Worm (Caenorhabditis elegans) whole organism, late embryonic: ENCODE measurements around the gene nhr-127.

Source experiments
- ama-1 ChIP-seq: fragments of 150-350 bp; optimal IDR thresholded peaks from 2 replicates; lab custom pipeline; 2014
- ceh-34 ChIP-seq: sonication (generic microtip); optimal IDR thresholded peaks from 2 replicates; lab custom pipeline; 2016; ENCODE audit warnings: mild to moderate bottlenecking, missing genetic modification characterization, missing compliant biosample characterization
- dmd-4 ChIP-seq: sonication (generic microtip); optimal IDR thresholded peaks from 2 replicates; lab custom pipeline; 2016; ENCODE audit warnings: borderline replicate concordance, missing genetic modification characterization, missing compliant biosample characterization
- elt-2 ChIP-seq: sonication (generic microtip); optimal IDR thresholded peaks from 2 replicates; lab custom pipeline; 2016; ENCODE audit warnings: missing genetic modification reagents, missing genetic modification characterization, missing compliant biosample characterization
- fkh-10 ChIP-seq: fragments of 150-350 bp; optimal IDR thresholded peaks from 2 replicates; lab custom pipeline; 2014; ENCODE audit warnings: missing biosample characterization, missing genetic modification reagents, missing genetic modification characterization
- nfya-1 ChIP-seq: sonication (generic microtip); optimal IDR thresholded peaks from 2 replicates; lab custom pipeline; 2017; ENCODE audit warnings: missing genetic modification characterization, mild to moderate bottlenecking, missing compliant biosample characterization, antibody characterized with exemption, moderate library complexity
- pax-1 ChIP-seq: fragments of 150-350 bp; optimal IDR thresholded peaks from 2 replicates; lab custom pipeline; 2014; ENCODE audit warnings: missing biosample characterization, missing genetic modification characterization
- pha-4 ChIP-seq: fragments of 150-350 bp; optimal IDR thresholded peaks from 2 replicates; lab custom pipeline; 2018; ENCODE audit warnings: missing biosample characterization, missing genetic modification reagents, missing genetic modification characterization
- pqm-1 ChIP-seq: sonication (generic microtip); optimal IDR thresholded peaks from 2 replicates; lab custom pipeline; 2016; ENCODE audit warnings: missing genetic modification characterization, missing compliant biosample characterization
- ref-2 ChIP-seq: sonication (generic microtip); optimal IDR thresholded peaks from 2 replicates; lab custom pipeline; 2016; ENCODE audit warnings: missing genetic modification characterization, missing compliant biosample characterization
- unc-3 ChIP-seq, 2 experiments: fragments of 200-800 bp in 1 of 2; sonication (Bioruptor generic) in 1 of 2; sonication (generic microtip) in 1 of 2; conservative IDR thresholded peaks in 1 of 2; optimal IDR thresholded peaks in 1 of 2; 2 replicates each; pipeline versions ENCODE4 v1.3.6 to Lab custom; 2016 to 2022; ENCODE audit warnings: missing compliant biosample characterization in 2 of 2, missing genetic modification characterization in 2 of 2, missing genetic modification reagents in 1 of 2
- unc-86 ChIP-seq: sonication (generic microtip); optimal IDR thresholded peaks from 2 replicates; lab custom pipeline; 2016; ENCODE audit warnings: missing genetic modification characterization, missing compliant biosample characterization

DNA sequence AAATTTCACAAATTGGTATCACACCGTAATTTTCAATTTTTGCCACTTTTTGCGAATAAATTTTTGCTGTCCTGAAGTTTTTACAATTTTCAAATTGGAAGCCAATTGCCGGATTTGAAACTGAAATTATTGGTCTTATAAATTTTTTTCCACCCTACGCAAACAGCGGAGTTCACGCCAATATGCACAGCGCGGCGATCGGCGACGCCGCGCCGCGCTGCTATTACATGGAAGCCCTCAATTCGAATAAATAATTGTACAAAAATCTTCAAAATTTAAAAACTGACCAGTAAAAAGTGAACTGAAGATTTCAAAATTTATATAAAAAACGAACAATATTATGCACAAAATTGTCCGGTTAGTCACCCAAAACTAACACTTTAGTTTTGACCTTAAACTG is 40.0 kb downstream of the nhr-127 start:
- TF ChIP-seq pha-4 (tag; lab: Kevin White, UChicago): no peak
- TF ChIP-seq ceh-34 (tag; lab: Kevin White, UChicago): no peak
- TF ChIP-seq nfya-1 (tag; lab: Kevin White, UChicago): no peak
- TF ChIP-seq ama-1 (lab: Kevin White, UChicago): no peak
- no peak for TF ChIP-seq elt-2 (tag; lab: Kevin White, UChicago)
- TF ChIP-seq dmd-4 (tag; lab: Kevin White, UChicago): no peak
- TF ChIP-seq unc-86 (tag; lab: Kevin White, UChicago): no peak
- TF ChIP-seq unc-3 (GFP tag; conservative IDR thresholded peaks at IDR 0.05; lab: Robert Waterston, UW): no peak
- TF ChIP-seq unc-3 (tag; optimal IDR thresholded peaks at IDR 0.05; lab: Kevin White, UChicago): no peak
- no peak for TF ChIP-seq ref-2
- TF ChIP-seq fkh-10 (GFP tag; lab: Kevin White, UChicago): no peak
- TF ChIP-seq pax-1 (tag; lab: Kevin White, UChicago): no peak
- TF ChIP-seq pqm-1 (tag; lab: Kevin White, UChicago): no peak
